Worm (Caenorhabditis elegans) whole organism, early embryonic: ENCODE results near the gene hbl-1.

ENCODE experiments used
- B0310.2 ChIP-seq: sonication (generic microtip); optimal IDR thresholded peaks from 2 replicates; lab custom pipeline; 2016; ENCODE audit warnings: mild to moderate bottlenecking, missing genetic modification characterization, missing compliant biosample characterization
- F13C5.2 ChIP-seq: sonication (generic microtip); optimal IDR thresholded peaks from 2 replicates; lab custom pipeline; 2017; ENCODE audit warnings: mild to moderate bottlenecking, missing genetic modification characterization, inconsistent platforms, missing compliant biosample characterization
- ama-1 ChIP-seq: fragments of 150-350 bp; optimal IDR thresholded peaks from 2 replicates; lab custom pipeline; 2014
- ceh-13 ChIP-seq: fragments of 200-800 bp; sonication (Bioruptor generic); optimal IDR thresholded peaks from 2 replicates; lab custom pipeline; 2018; ENCODE audit warnings: mild to moderate bottlenecking, missing genetic modification characterization, missing compliant biosample characterization
- ceh-36 ChIP-seq: sonication (generic microtip); optimal IDR thresholded peaks from 2 replicates; lab custom pipeline; 2016; ENCODE audit warnings: missing genetic modification characterization, inconsistent platforms, missing compliant biosample characterization
- ets-7 ChIP-seq: sonication (generic microtip); optimal IDR thresholded peaks from 2 replicates; lab custom pipeline; 2016; ENCODE audit warnings: missing genotype, missing genetic modification characterization, missing compliant biosample characterization
- hmbx-1 ChIP-seq: sonication (generic microtip); optimal IDR thresholded peaks from 2 replicates; lab custom pipeline; 2016; ENCODE audit warnings: mild to moderate bottlenecking, missing genetic modification characterization, missing compliant biosample characterization

DNA sequence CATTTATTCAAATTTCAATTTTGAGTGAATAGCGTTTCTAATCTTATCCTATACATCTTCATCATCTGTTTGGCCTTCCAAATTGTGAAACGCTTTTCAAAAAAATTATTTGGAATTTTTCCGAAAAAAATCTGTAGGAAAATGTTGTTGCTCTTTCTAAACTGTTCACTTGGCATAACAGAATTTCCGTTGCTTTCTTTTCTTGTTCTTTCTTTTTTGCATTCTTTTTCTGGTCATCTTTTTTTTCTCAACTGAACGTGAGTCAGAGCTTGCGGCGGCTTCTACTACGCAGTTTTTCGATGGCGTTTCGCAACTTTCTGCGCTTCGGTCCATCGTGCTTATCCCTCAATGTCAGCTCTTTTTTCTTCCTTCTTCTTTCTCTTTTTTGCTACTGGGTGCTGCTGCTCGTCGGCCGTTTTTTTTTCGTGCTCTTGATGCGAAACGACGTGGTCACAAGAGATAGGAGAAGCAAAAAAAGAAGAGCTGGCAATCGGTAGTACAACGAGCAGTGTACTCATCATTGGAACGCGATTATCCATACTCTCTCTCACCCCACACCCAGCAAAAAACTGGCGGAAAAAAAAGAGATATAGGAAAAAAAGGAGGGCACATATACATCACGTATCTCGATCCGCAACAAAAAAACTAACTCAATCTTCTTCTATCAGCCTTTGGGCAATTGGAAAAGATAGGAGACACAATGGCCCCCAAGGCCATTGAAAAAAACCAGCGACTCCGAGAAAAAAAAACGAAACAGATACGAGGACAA is 2.1 kb upstream of the hbl-1 start:
- TF ChIP-seq ama-1 (lab: Kevin White, UChicago) (no peak), F13C5.2 (tag; lab: Kevin White, UChicago) (no peak), ceh-36 (no peak), B0310.2 (tag; lab: Kevin White, UChicago) (no peak), ceh-13 (no peak), hmbx-1 (tag; lab: Kevin White, UChicago) (no peak), ets-7 (tag; lab: Kevin White, UChicago) (no peak)
